Worm (Caenorhabditis elegans): ENCODE results near the gene gcna-1.

DNA sequence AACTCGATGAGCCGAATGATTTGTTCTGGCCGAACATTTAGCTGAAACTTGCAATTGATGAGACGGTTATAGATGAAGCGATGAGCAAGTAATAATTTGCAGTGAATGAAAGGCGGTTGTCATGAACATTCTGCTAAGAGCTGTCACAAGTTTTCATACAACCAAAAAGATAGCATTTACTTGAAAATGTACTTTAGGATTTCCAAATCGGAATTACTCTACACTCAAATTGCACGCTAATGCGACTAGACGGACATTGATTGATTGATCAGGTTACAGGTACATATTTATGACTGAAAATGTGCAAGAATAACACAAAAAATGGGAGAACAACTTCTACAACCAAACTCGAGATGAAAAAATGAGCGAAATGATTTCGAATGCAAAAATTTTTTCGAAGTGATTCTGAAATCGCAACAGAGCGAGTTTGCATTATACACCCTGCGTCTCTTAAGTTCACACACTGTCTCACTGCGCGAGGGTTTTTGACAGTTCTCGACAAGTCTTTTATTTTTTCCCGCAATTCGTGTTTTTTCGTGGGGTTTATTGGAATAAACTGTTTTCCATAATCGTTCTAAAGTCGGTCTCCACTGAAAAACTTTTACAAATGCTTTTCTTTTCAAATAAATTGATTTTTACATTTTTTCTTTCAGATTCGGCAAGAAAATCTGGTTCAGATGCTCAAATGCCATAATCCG lies 10.8 kb upstream of the gcna-1 start, which contains the start of the genes npp-10 and cyk-3:
- TF ChIP-seq ztf-23 (GFP tag; IDR thresholded peaks at IDR 0.05) (no peak), flt-1 (GFP tag; IDR thresholded peaks at IDR 0.05) (no peak), cog-1 (tag; optimal IDR thresholded peaks at IDR 0.05) (no peak), klf-2 (GFP tag; conservative IDR thresholded peaks at IDR 0.05) (no peak), ref-1 (GFP tag; conservative IDR thresholded peaks at IDR 0.05) (no peak)
